Worm (Caenorhabditis elegans) whole organism, L4/young adult: ENCODE measurements around the gene ceh-53.

Experiments
- W03F9.2 ChIP-seq: fragments of 150-350 bp; optimal IDR thresholded peaks from 2 replicates; lab custom pipeline; 2014; ENCODE audit warnings: missing biosample characterization, missing genetic modification characterization
- dao-5 ChIP-seq: sonication (generic microtip); optimal IDR thresholded peaks from 2 replicates; lab custom pipeline; 2016; ENCODE audit warnings: missing genotype, missing genetic modification characterization, moderate library complexity, missing compliant biosample characterization

ce11 chrIV:3524584-3525020 lies 26.6 kb downstream of the ceh-53 start:
- TF ChIP-seq W03F9.2 (tag; lab: Kevin White, UChicago) (no peak), dao-5 (tag; lab: Kevin White, UChicago) (no peak)
